Worm (Caenorhabditis elegans): Measurements from ENCODE around the gene nrx-1.

Gene nrx-1

DNA sequence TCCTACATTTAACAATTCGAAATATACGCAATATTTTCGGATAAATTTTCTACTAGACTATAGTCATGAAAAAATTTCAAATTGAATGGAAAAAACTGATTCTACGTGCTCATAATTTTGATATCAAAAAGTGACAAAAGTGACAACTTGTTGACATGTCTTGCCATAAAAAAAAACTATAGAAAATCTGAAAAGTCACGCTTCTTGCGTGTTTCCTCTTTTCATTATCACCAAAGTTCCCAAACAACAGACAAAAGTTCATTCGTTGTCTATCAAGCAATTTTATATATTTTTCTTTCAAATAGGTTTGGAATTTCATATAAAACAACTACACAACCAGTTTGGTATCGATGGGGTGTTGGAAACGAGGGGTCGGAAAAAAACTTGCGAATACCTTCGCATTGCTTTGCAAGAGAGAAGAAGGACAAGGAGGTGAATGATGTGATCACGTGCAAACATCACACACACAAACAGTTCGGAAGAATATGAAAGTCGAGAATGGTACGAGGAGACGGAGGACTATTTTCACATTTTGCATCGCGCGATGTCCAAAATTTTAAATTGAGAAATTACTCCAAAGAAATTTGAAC, 34.3 kb downstream of the nrx-1 start:
- TF ChIP-seq W03F9.2 (tag; optimal IDR thresholded peaks at IDR 0.05) (no peak), dao-5 (tag; optimal IDR thresholded peaks at IDR 0.05) (no peak), him-1 (tag; optimal IDR thresholded peaks at IDR 0.05) (no peak)

DNA sequence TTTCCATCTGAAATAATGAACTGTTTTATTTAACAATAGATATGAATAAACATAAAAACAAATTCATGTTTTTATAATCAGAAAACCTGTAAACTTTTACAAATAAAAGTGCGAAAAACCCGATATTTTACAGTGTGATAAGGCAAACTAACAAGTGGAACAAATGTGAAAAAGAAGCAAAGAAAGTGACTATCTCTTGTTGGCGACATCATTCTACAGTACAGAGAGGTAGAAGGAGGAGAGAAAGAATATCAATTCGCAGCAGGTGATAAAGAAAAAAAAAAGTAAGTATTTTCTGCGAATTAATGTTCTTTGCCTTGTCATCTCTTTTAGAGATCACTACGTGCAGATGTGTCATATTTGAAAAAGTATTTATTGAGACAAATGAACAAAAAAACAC, 35.0 kb downstream of the nrx-1 start:
- TF ChIP-seq W03F9.2 (tag; optimal IDR thresholded peaks at IDR 0.05) (no peak), dao-5 (tag; optimal IDR thresholded peaks at IDR 0.05) (no peak), him-1 (tag; optimal IDR thresholded peaks at IDR 0.05) (no peak)

DNA sequence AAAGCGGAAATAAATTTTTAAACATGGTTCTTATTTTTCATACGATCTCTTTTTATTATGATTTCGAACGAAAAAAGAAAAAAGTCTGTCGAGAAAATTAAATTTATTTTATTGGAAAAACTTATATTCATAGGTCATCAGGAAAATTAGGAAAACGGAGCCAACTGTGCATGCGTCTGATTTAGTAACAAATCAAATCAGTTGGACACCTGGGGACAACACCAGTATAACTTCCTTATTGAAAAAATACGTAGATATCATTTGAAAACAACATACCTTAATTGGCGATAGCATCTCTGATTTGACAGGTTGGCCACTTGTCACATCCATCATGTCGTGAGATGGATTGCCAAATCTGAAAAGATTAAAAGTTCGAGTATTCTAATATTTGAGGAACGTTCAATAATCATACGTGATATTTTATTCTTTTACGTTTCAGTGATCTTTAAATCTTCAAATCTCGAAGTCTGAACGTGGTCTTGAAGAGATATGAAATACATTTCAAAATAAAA, 35.8 kb downstream of the nrx-1 start:
- TF ChIP-seq dao-5 (tag; optimal IDR thresholded peaks at IDR 0.05) (no peak), W03F9.2 (tag; optimal IDR thresholded peaks at IDR 0.05) (no peak), him-1 (tag; optimal IDR thresholded peaks at IDR 0.05) (no peak)

DNA sequence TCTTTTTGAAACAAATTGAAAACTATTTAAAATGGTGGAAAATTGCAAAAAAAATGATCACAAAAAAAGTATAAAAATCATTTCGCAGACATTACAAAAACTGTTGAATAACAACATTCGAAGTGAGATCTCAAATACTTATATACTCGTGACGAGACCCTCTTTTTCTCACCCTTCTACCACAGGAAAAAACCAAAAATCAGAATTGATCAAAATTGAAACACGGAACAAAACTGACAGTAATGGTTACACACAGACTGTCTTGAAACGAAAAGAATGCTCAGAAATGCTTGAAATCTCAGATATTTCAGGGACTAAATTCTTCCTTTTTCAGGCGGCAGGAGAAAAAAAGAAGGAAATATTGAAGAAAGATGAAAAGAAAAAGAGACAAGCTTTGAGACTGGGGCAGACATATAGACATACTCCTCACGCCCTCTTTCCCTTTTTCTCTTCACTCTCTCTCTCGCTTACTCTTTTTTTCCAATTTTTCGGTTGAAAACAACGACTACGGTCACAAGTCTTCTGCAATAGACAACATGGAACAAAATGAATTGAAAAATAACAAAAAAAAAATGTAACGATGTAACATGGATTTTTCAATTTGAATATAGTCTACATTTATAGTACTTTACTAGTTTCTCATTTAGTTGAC, 36.9 kb downstream of the nrx-1 start:
- TF ChIP-seq dao-5 (tag; optimal IDR thresholded peaks at IDR 0.05) = no peak
- no peak for TF ChIP-seq W03F9.2 (tag; optimal IDR thresholded peaks at IDR 0.05)
- no peak for TF ChIP-seq him-1 (tag; optimal IDR thresholded peaks at IDR 0.05)

DNA sequence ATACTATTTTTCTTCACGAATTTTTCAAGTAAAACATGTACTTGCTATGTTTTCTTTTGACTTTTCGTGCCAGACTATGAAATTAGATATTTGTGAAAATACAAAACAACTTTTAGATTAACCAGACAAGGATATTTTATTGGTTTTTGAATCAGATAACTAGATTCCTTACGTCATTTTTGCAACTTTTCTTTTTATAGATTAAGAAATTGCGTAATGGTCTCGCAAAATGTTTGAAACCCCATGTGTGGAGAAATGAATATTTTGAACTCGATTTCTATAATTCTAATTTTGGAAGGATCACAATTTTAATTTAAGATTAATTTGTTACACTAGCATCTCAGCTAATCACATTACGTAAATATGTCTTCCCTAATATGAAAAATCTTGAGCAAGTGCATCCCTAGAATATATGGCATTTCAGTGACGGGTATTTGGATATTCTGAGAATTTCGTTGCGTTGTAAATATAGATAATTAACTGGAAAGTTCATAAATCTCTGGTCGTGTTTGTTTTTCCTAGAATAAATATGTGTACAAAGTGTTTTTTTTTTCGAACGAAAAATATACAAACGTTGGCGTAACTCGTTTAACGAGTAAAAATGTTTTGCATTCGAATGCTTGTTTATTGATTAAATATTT, 37.8 kb downstream of the nrx-1 start:
- TF ChIP-seq dao-5 (tag; optimal IDR thresholded peaks at IDR 0.05) = no peak
- no peak for TF ChIP-seq him-1 (tag; optimal IDR thresholded peaks at IDR 0.05)
- no peak for TF ChIP-seq W03F9.2 (tag; optimal IDR thresholded peaks at IDR 0.05)

DNA sequence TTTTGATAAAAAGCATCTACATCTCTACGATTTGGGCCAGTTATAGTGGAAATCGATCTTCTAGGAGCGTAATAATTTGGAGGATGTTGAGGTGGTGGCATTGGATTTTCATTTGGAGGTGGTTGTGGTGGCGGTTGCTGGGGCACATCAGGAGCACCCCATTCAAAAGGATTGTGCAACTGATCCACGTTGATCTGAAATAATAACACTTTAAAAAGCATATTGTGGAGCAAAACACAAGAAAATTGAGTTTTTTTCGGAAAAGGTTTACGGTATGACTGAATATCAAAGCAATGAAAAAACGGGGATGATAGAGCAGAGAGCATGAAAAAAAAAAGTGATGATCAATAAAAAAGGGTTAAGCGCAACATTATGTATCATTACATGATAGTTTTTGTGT, 40.8 kb downstream of the nrx-1 start, which contains the start of gene saeg-1:
saeg-1 (minus strand) TSS at position 101 of the 400 bp plus-strand sequence.
- no peak for TF ChIP-seq dao-5 (tag; optimal IDR thresholded peaks at IDR 0.05)
- TF ChIP-seq W03F9.2 (tag; optimal IDR thresholded peaks at IDR 0.05) = no peak
- TF ChIP-seq him-1 (tag; optimal IDR thresholded peaks at IDR 0.05) = no peak

DNA sequence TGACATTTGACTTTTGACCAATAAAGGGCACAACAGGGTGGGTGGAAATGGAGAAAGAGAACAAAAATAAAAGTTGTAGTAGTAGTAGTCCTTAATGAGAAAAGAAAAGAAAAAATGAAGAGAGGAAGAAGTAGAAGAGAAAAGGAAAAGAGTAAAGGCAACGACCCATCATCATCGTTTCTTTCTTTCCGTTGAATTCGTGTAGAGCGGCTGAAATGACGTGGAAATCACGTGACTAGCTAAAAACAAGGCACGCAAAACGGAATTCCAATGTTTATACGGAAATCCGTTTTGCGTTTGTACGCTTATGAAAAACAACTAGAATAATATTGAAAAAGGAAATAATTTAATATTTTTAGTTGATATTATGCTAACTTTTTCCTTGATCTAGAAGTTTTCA, 42.8 kb downstream of the nrx-1 start:
- TF ChIP-seq him-1 (tag; optimal IDR thresholded peaks at IDR 0.05) (no peak), dao-5 (tag; optimal IDR thresholded peaks at IDR 0.05) (no peak), W03F9.2 (tag; optimal IDR thresholded peaks at IDR 0.05) (no peak)

DNA sequence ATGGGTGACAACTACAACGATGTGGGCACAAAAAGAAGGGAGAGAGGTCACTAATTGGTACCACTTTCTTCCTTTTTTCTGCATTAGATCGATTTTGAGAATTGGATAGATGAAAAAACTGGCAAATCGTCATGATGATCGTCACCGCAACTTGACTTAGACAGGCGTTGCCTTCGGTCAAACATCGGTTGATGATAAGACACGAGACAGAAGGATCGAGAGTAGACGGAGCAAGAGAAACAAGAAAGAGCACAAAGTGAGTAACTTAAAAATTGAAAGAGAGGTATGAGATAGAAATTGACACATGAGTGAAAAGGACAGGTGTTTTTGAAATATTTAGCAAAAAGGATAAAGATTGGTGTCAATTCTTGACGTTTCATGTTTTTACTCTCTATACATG, 45.2 kb downstream of the nrx-1 start:
- TF ChIP-seq W03F9.2 (tag; optimal IDR thresholded peaks at IDR 0.05) (no peak), him-1 (tag; optimal IDR thresholded peaks at IDR 0.05) (no peak), dao-5 (tag; optimal IDR thresholded peaks at IDR 0.05) (no peak)

DNA sequence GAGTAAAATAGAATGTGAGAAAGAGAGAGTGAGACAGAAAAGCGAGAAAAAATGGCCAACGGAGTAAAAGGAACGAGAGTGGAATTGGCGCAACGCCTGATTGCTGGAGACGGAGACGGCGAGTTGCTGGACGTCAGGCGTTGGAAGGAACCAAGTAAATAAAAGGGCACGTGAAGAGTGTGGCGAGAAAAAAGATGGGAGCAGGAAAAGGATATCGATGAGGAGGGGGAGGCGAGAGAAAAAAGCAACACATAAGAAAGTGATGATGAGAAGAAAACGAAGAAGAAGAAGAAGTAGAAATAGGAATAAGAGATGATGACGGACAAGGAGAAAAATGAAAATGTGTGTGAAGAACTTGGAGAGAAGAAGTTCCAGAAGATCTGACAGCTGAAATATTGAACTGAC, 46.6 kb downstream of the nrx-1 start:
- TF ChIP-seq him-1 (tag; optimal IDR thresholded peaks at IDR 0.05) (peak; percentile 88), W03F9.2 (tag; optimal IDR thresholded peaks at IDR 0.05) (peak; percentile 25), dao-5 (tag; optimal IDR thresholded peaks at IDR 0.05) (no peak)

DNA sequence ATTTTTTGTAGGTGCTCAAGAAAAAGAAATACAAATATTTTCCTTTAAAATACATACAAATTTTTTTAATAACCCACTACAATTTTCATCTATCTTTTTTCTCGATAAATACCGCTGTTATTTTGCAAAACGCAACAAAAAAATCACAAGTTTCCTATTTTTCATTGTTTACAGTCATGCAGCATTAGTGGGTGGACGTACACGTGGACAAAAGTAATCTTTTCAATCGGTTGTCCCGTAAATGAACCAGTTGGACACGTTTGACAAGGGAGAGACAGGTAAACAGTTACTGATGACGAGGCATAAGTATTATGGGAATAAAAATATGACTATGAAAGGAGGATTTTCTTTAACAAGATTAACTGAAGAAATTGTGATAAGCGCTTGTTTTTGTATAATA, 48.4 kb downstream of the nrx-1 start:
- no peak for TF ChIP-seq W03F9.2 (tag; optimal IDR thresholded peaks at IDR 0.05)
- TF ChIP-seq him-1 (tag; optimal IDR thresholded peaks at IDR 0.05) = no peak
- no peak for TF ChIP-seq dao-5 (tag; optimal IDR thresholded peaks at IDR 0.05)

DNA sequence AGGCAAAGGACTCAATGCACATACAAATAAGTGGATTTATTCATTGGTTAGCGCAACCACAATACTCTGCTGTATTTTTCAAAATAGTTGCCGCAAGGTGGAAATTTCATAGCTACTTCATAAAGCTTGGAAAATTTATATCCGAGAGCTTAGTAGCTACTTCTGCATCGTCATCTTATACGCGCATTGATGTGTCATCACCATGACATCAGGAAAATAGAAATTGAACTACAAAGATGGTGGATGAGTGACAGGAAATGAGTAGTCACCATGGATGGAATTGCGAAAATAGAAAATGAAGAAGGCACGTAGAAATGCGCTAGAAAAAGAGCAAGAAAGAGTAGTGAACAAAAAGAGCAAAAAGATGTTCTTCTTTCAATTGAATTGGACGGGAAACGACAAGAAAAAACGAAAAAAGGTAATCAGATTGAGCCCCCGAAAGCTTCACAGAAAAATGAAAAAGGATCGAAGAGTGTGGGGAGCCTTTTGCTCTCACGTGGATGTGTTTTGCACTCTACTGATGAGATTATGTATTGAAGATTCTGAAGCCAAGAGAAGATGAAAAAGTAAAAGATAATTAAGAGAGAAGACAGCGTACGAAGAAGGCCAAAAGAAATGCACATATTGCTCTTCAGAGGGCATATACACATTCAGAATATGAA, 50.3 kb downstream of the nrx-1 start:
- TF ChIP-seq him-1 (tag; optimal IDR thresholded peaks at IDR 0.05) = no peak

DNA sequence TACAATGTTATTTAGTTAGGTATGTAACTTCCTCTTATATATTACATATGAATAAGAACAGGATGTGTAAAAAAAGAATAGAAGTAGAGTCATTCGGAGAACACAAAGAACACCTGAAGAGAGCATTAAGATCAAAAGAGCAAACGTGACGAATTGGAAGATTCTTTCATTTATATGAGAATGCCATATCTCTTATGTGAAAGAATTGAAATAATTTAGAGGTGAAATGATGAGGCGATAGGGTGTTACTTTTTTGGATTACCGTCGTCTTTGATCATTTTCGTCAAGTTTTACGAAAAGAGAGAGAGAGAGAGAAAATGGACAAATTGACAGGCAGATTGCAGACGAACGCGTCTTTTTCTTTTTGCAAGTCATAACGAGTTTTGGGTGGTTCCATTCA, 51.7 kb downstream of the nrx-1 start:
- no peak for TF ChIP-seq dao-5 (tag; optimal IDR thresholded peaks at IDR 0.05)
- TF ChIP-seq W03F9.2 (tag; optimal IDR thresholded peaks at IDR 0.05) = no peak

DNA sequence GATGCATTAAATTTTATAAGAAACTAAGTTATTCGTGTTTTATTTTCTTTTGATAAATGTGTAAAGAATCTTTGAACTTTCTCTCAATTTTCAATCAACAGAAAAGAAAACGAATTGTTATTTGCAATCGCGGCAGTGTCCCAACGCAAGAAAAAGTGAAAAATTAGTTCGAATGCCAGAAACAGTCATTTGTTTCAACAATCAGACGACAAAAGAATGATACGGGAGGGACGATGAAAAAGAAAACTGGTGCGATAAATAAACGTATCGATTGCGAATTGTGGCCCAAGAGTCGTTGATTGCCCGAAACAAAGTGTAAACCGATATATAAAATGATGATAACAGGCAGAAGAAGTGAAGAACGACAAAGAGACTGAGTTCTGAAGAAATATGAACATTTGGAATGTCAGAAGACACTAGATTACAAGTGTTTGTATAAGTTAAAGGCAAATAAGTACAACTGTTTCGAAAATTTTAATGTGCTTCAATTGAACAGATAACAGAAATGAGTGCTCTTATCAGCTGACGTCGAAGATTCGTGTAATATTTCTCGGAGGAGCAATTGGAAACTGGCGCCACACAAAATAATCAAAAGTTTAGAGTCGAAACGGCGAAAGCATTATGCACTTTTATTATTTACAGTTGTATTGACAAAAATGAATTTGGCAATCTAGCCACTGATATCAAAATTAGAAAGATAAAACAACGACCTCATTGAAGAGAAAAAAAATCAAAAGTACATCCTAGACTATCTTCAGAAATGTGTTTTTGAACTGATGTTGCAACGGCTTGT, 53.2 kb downstream of the nrx-1 start:
- TF ChIP-seq dao-5 (tag; optimal IDR thresholded peaks at IDR 0.05) (no peak), him-1 (tag; optimal IDR thresholded peaks at IDR 0.05) (no peak), W03F9.2 (tag; optimal IDR thresholded peaks at IDR 0.05) (no peak)

All from whole organism, L4/young adult.